Worm (Caenorhabditis elegans) whole organism, L4 larva: Measurements from ENCODE around the gene F59E11.6.

Source experiments
- D1046.2 ChIP-seq: fragments of 200-800 bp; sonication (Bioruptor generic); IDR thresholded peaks from 2 replicates; pipeline ENCODE4 v1.3.6; 2022; ENCODE audit warnings: missing genetic modification characterization, missing compliant biosample characterization
- F10B5.3 ChIP-seq: sonication (generic microtip); optimal IDR thresholded peaks from 2 replicates; lab custom pipeline; 2016; ENCODE audit warnings: mild to moderate bottlenecking, missing genetic modification characterization, missing compliant biosample characterization
- F26F4.8 ChIP-seq: fragments of 200-800 bp; sonication (Bioruptor generic); conservative IDR thresholded peaks from 2 replicates; pipeline ENCODE4 v1.3.6; 2022; ENCODE audit warnings: missing genetic modification characterization, missing compliant biosample characterization
- F37D6.2 ChIP-seq: sonication (generic microtip); optimal IDR thresholded peaks from 2 replicates; lab custom pipeline; 2016; ENCODE audit warnings: mild to moderate bottlenecking, missing genetic modification characterization, missing compliant biosample characterization
- F49E8.2 ChIP-seq: sonication (generic microtip); optimal IDR thresholded peaks from 2 replicates; lab custom pipeline; 2016; ENCODE audit warnings: missing compliant biosample characterization, mild to moderate bottlenecking, missing genetic modification characterization, borderline replicate concordance
- T26A8.4 ChIP-seq: fragments of 200-800 bp; sonication (Bioruptor generic); IDR thresholded peaks from 2 replicates; pipeline ENCODE4 v1.3.6; 2022; ENCODE audit warnings: missing genetic modification characterization, missing compliant biosample characterization
- Y105C5A.15 ChIP-seq: fragments of 200-800 bp; sonication (Bioruptor generic); IDR thresholded peaks from 2 replicates; pipeline ENCODE4 v1.3.6; 2022; ENCODE audit warnings: missing genetic modification characterization, missing compliant biosample characterization
- Y48G9A.11 ChIP-seq: fragments of 200-800 bp; sonication (Bioruptor generic); IDR thresholded peaks from 2 replicates; pipeline ENCODE4 v1.3.6; 2022; ENCODE audit warnings: missing genetic modification reagents, missing genetic modification characterization, missing compliant biosample characterization
- Y5F2A.4 ChIP-seq: fragments of 200-800 bp; sonication (Bioruptor generic); optimal IDR thresholded peaks from 2 replicates; lab custom pipeline; 2018; ENCODE audit warnings: mild to moderate bottlenecking, missing genetic modification characterization, missing compliant biosample characterization
- aha-1 ChIP-seq: fragments of 150-350 bp; peaks from one replicate; lab custom pipeline; 2014; ENCODE audit warnings: missing biosample characterization, missing genetic modification characterization
- aly-2 ChIP-seq: sonication (generic microtip); optimal IDR thresholded peaks from 2 replicates; lab custom pipeline; 2018; ENCODE audit warnings: missing biosample characterization, missing genetic modification characterization
- arid-1 ChIP-seq: fragments of 200-800 bp; sonication (Bioruptor generic); conservative IDR thresholded peaks from 2 replicates; pipeline ENCODE4 v1.3.6; 2022; ENCODE audit warnings: missing genetic modification reagents, missing genetic modification characterization, missing compliant biosample characterization
- ceh-20 ChIP-seq: fragments of 200-800 bp; sonication (Bioruptor generic); IDR thresholded peaks from 2 replicates; pipeline ENCODE4 v1.3.6; 2022; ENCODE audit warnings: missing genetic modification reagents, missing genetic modification characterization, missing compliant biosample characterization
- ceh-62 ChIP-seq: sonication (generic microtip); optimal IDR thresholded peaks from 2 replicates; lab custom pipeline; 2017; ENCODE audit warnings: missing biosample characterization, missing genetic modification characterization
- dmd-6 ChIP-seq: fragments of 200-800 bp; sonication (Bioruptor generic); IDR thresholded peaks from 2 replicates; pipeline ENCODE4 v1.3.6; 2022; ENCODE audit warnings: missing genetic modification reagents, missing genetic modification characterization, missing compliant biosample characterization
- dmd-8 ChIP-seq: fragments of 200-800 bp; sonication (Bioruptor generic); IDR thresholded peaks from 2 replicates; pipeline ENCODE4 v1.3.6; 2022; ENCODE audit warnings: missing genetic modification characterization, missing compliant biosample characterization
- dpl-1 ChIP-seq: fragments of 150-350 bp; optimal IDR thresholded peaks from 2 replicates; lab custom pipeline; 2014; ENCODE audit warnings: missing biosample characterization, missing genetic modification reagents, missing genetic modification characterization
- duxl-1 ChIP-seq: sonication (generic microtip); optimal IDR thresholded peaks from 2 replicates; lab custom pipeline; 2016; ENCODE audit warnings: mild to moderate bottlenecking, missing genetic modification characterization, moderate library complexity, missing compliant biosample characterization; ENCODE audit not compliant: poor library complexity
- egl-43 ChIP-seq: fragments of 200-800 bp; sonication (Bioruptor generic); IDR thresholded peaks from 2 replicates; pipeline ENCODE4 v1.3.6; 2022; ENCODE audit warnings: missing genetic modification reagents, missing genetic modification characterization, missing compliant biosample characterization
- fkh-10 ChIP-seq: fragments of 150-350 bp; optimal IDR thresholded peaks from 2 replicates; lab custom pipeline; 2014; ENCODE audit warnings: missing biosample characterization, missing genetic modification reagents, missing genetic modification characterization
- gei-8 ChIP-seq: fragments of 200-800 bp; sonication (Bioruptor generic); optimal IDR thresholded peaks from 2 replicates; lab custom pipeline; 2018; ENCODE audit warnings: mild to moderate bottlenecking, missing genetic modification characterization, missing compliant biosample characterization
- hif-1 ChIP-seq, 2 experiments: sonication (generic microtip); optimal IDR thresholded peaks; 2 replicates each; lab custom pipeline; 2016 to 2017; ENCODE audit warnings: missing compliant biosample characterization in 2 of 2, missing genetic modification characterization in 2 of 2, missing genetic modification reagents in 2 of 2, missing genotype in 2 of 2, mild to moderate bottlenecking in 1 of 2
- hlh-30 ChIP-seq: sonication (generic microtip); optimal IDR thresholded peaks from 2 replicates; lab custom pipeline; 2017; ENCODE audit warnings: antibody characterized with exemption, mild to moderate bottlenecking, missing genetic modification characterization, missing compliant biosample characterization; ENCODE audit not compliant: insufficient read depth
- lsy-2 ChIP-seq, 2 experiments: fragments of 150-350 bp in 1 of 2; sonication (generic microtip) in 1 of 2; optimal IDR thresholded peaks; 2 replicates each; lab custom pipeline; 2014 to 2017; ENCODE audit warnings: missing biosample characterization in 2 of 2, missing genetic modification characterization in 2 of 2
- mdl-1 ChIP-seq, 2 experiments: fragments of 150-350 bp in 1 of 2; sonication (generic microtip) in 1 of 2; optimal IDR thresholded peaks; 2 replicates each; lab custom pipeline; 2014 to 2017; ENCODE audit warnings: missing biosample characterization in 2 of 2, missing genetic modification characterization in 2 of 2
- mdt-29 ChIP-seq: fragments of 200-800 bp; sonication (Bioruptor generic); IDR thresholded peaks from 2 replicates; pipeline ENCODE4 v1.3.6; 2022; ENCODE audit warnings: missing genetic modification reagents, missing genetic modification characterization, missing compliant biosample characterization
- mxl-2 ChIP-seq: fragments of 200-800 bp; sonication (Bioruptor generic); conservative IDR thresholded peaks from 2 replicates; pipeline ENCODE4 v1.3.6; 2022; ENCODE audit warnings: missing genetic modification reagents, missing genetic modification characterization, missing compliant biosample characterization
- nhr-10 ChIP-seq: fragments of 150-350 bp; optimal IDR thresholded peaks from 2 replicates; lab custom pipeline; 2014; ENCODE audit warnings: missing biosample characterization, missing genetic modification characterization
- nhr-11 ChIP-seq: fragments of 150-350 bp; optimal IDR thresholded peaks from 2 replicates; lab custom pipeline; 2014; ENCODE audit warnings: missing biosample characterization, missing genetic modification characterization
- nhr-111 ChIP-seq: fragments of 200-800 bp; sonication (Bioruptor generic); optimal IDR thresholded peaks from 2 replicates; lab custom pipeline; 2018; ENCODE audit warnings: mild to moderate bottlenecking, missing genetic modification characterization, missing compliant biosample characterization
- nhr-237 ChIP-seq: sonication (generic microtip); optimal IDR thresholded peaks from 2 replicates; lab custom pipeline; 2017; ENCODE audit warnings: missing biosample characterization, missing genetic modification characterization
- nhr-28 ChIP-seq: fragments of 150-350 bp; optimal IDR thresholded peaks from 2 replicates; lab custom pipeline; 2014; ENCODE audit warnings: missing biosample characterization, missing genetic modification characterization
- nhr-41 ChIP-seq: fragments of 200-800 bp; sonication (Bioruptor generic); IDR thresholded peaks from 2 replicates; pipeline ENCODE4 v1.3.6; 2022; ENCODE audit warnings: missing genetic modification reagents, missing genetic modification characterization, missing compliant biosample characterization
- nhr-6 ChIP-seq: fragments of 150-350 bp; optimal IDR thresholded peaks from 2 replicates; lab custom pipeline; 2014; ENCODE audit warnings: missing biosample characterization, missing genetic modification characterization
- nhr-77 ChIP-seq: fragments of 150-350 bp; optimal IDR thresholded peaks from 2 replicates; lab custom pipeline; 2014; ENCODE audit warnings: missing biosample characterization, missing genetic modification characterization
- pqm-1 ChIP-seq: sonication (generic microtip); optimal IDR thresholded peaks from 2 replicates; lab custom pipeline; 2017; ENCODE audit warnings: missing biosample characterization, missing genetic modification characterization
- rbr-2 ChIP-seq: sonication (generic microtip); optimal IDR thresholded peaks from 2 replicates; lab custom pipeline; 2016; ENCODE audit warnings: missing genotype, missing genetic modification characterization, missing compliant biosample characterization
- sdz-12 ChIP-seq: fragments of 200-800 bp; sonication (Bioruptor generic); optimal IDR thresholded peaks from 2 replicates; lab custom pipeline; 2018; ENCODE audit warnings: mild to moderate bottlenecking, missing genetic modification characterization, missing compliant biosample characterization
- snpc-1.2 ChIP-seq: fragments of 200-800 bp; sonication (Bioruptor generic); IDR thresholded peaks from 2 replicates; pipeline ENCODE4 v1.3.6; 2022; ENCODE audit warnings: missing genetic modification reagents, missing genetic modification characterization, missing compliant biosample characterization
- spr-1 ChIP-seq: sonication (generic microtip); optimal IDR thresholded peaks from 2 replicates; lab custom pipeline; 2016; ENCODE audit warnings: mild to moderate bottlenecking, missing genetic modification characterization, missing compliant biosample characterization
- tra-1 ChIP-seq: fragments of 200-800 bp; sonication (Bioruptor generic); IDR thresholded peaks from 2 replicates; pipeline ENCODE4 v1.3.6; 2022; ENCODE audit warnings: missing genetic modification reagents, missing genetic modification characterization, missing compliant biosample characterization
- unc-62 ChIP-seq, 3 experiments: fragments of 150-350 bp in 1 of 3; sonication (generic microtip); optimal IDR thresholded peaks in 2 of 3; peaks in 1 of 3; 1 replicate in 1 of 3; 2 replicates in 2 of 3; lab custom pipeline; 2014 to 2017; ENCODE audit warnings: missing biosample characterization in 3 of 3, missing genetic modification characterization in 3 of 3, missing genetic modification reagents in 3 of 3, missing genotype in 1 of 3
- zip-2 ChIP-seq: fragments of 150-350 bp; optimal IDR thresholded peaks from 2 replicates; lab custom pipeline; 2014; ENCODE audit warnings: missing biosample characterization, missing genetic modification characterization

F59E11.6 gene

DNA sequence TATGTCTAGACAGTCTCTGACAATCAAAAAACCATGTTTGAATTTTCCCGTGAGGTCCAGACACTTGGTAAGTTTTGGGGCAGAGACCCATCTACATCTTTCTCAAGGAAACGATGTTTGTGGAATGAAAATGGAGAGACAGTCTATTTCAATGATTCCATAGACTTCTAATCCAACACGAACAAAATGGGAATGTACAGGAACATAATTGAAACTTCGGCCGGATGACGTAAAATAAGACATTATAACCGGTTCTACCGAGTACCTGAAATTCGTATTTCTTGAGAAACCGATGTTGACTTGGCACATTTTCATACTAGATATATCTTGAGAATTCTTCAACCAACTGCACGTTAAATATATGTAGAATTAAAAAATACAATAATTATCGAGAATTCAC is 3.5 kb upstream of the F59E11.6 start, which contains the start of gene str-87:
str-87 (minus strand) TSS at position 101 of the 400 bp plus-strand sequence.
- no peak for TF ChIP-seq gei-8 (GFP tag; lab: Kevin White, UChicago)
- no peak for TF ChIP-seq arid-1 (GFP tag; lab: Robert Waterston, UW)
- TF ChIP-seq rbr-2 = no peak
- TF ChIP-seq nhr-28 (tag; lab: Kevin White, UChicago) = no peak
- TF ChIP-seq mdt-29 = no peak
- no peak for TF ChIP-seq aly-2
- TF ChIP-seq F26F4.8 (GFP tag; lab: Robert Waterston, UW) = no peak
- TF ChIP-seq zip-2 (tag; lab: Kevin White, UChicago) = no peak
- no peak for TF ChIP-seq tra-1 (GFP tag; lab: Robert Waterston, UW)
- no peak for TF ChIP-seq hif-1 (tag; optimal IDR thresholded peaks at IDR 0.05; lab: Kevin White, UChicago)
- no peak for TF ChIP-seq ceh-20 (GFP tag; lab: Robert Waterston, UW)
- no peak for TF ChIP-seq Y48G9A.11 (GFP tag; lab: Robert Waterston, UW)
- no peak for TF ChIP-seq hlh-30
- no peak for TF ChIP-seq pqm-1 (tag; lab: Kevin White, UChicago)
- TF ChIP-seq dmd-8 (GFP tag; lab: Robert Waterston, UW) = no peak
- no peak for TF ChIP-seq nhr-77 (tag; lab: Kevin White, UChicago)
- TF ChIP-seq F49E8.2 (tag; lab: Kevin White, UChicago) = no peak
- no peak for TF ChIP-seq snpc-1.2 (GFP tag; lab: Robert Waterston, UW)
- TF ChIP-seq D1046.2 (GFP tag; lab: Robert Waterston, UW) = no peak
- TF ChIP-seq F37D6.2 = no peak

DNA sequence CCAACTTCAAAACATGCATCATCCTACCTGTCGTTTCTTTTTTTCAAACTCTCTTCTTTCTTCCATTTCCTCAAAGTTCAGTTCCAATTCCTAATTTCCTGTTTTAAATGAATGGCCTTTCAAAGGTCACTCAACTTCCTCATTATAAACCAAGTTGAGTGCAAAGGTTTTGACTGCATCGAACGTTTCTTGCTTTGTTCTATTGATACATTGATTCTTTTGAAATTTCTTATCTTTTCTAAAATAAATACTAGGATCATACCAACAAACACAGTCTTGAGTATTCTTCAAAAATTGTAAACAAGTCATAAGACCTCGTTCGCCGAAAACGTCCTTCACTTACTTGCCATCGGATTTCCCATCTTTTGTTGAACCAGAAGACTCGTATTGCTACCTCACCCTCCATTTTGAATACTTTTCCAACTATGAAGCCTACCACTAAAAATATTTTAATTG is 1.4 kb upstream of the F59E11.6 start, which contains the start of gene F59E11.7:
F59E11.7 (plus strand) TSS at position 51 of the 456 bp plus-strand sequence.
- TF ChIP-seq dmd-6 (GFP tag; lab: Robert Waterston, UW) = no peak
- TF ChIP-seq spr-1 (tag; lab: Kevin White, UChicago) = no peak
- no peak for TF ChIP-seq fkh-10 (GFP tag; lab: Kevin White, UChicago)
- TF ChIP-seq nhr-111 (GFP tag; lab: Kevin White, UChicago) = no peak
- TF ChIP-seq lsy-2 (tag; optimal IDR thresholded peaks at IDR 0.05; lab: Kevin White, UChicago) = no peak
- no peak for TF ChIP-seq Y105C5A.15 (GFP tag; lab: Robert Waterston, UW)
- TF ChIP-seq nhr-77 (tag; lab: Kevin White, UChicago) = no peak
- no peak for TF ChIP-seq T26A8.4
- no peak for TF ChIP-seq nhr-10 (tag; lab: Kevin White, UChicago)
- TF ChIP-seq nhr-11 (tag; lab: Kevin White, UChicago) = no peak
- no peak for TF ChIP-seq nhr-237 (tag; lab: Kevin White, UChicago)
- TF ChIP-seq mxl-2 (GFP tag; lab: Robert Waterston, UW) = no peak
- TF ChIP-seq unc-62 (GFP tag; optimal IDR thresholded peaks at IDR 0.05 in 1 of 2; lab: Kevin White, UChicago) = no peak
- TF ChIP-seq unc-62 (tag; optimal IDR thresholded peaks at IDR 0.05; lab: Kevin White, UChicago) = no peak
- TF ChIP-seq egl-43 (GFP tag; lab: Robert Waterston, UW) = no peak
- no peak for TF ChIP-seq F49E8.2 (tag; lab: Kevin White, UChicago)
- no peak for TF ChIP-seq hlh-30
- no peak for TF ChIP-seq nhr-41 (GFP tag; lab: Robert Waterston, UW)
- TF ChIP-seq ceh-62 (tag; lab: Kevin White, UChicago) = no peak
- no peak for TF ChIP-seq Y5F2A.4

DNA sequence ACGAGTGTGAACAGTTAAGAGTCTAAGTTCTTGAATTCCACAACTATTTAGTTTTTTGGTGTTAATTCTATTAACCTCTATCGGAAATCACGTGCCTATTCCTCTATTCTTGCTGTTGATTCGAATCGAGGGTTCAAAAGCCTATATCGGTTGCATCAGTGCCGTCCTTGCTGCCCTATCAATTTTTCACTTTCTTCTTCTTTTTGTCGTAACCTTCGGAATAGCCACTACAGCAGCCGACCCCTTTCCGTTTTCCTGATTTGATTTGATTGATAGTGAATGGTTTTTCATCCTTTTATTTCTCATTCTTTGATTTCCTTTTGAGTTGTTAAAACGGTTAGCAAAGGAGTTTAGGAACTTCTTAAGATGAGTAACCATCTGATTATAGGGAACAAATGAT is 2.7 kb downstream of the F59E11.6 start:
- no peak for TF ChIP-seq F10B5.3
- no peak for TF ChIP-seq lsy-2 (tag; optimal IDR thresholded peaks at IDR 0.05; lab: Kevin White, UChicago)
- peak; percentile 36 for TF ChIP-seq aha-1 (tag; lab: Kevin White, UChicago)
- TF ChIP-seq nhr-6 (tag; lab: Kevin White, UChicago) = no peak
- TF ChIP-seq mdl-1 (tag; optimal IDR thresholded peaks at IDR 0.05; lab: Kevin White, UChicago) = peak in 1 of 2 experiments; percentile 54
- TF ChIP-seq duxl-1 = no peak
- peak in 1 of 2 experiments; percentile 33 for TF ChIP-seq unc-62 (GFP tag; optimal IDR thresholded peaks at IDR 0.05 in 1 of 2; lab: Kevin White, UChicago)
- no peak for TF ChIP-seq unc-62 (tag; optimal IDR thresholded peaks at IDR 0.05; lab: Kevin White, UChicago)
- TF ChIP-seq nhr-28 (tag; lab: Kevin White, UChicago) = peak; percentile 39
- TF ChIP-seq sdz-12 (GFP tag; lab: Kevin White, UChicago) = no peak
- no peak for TF ChIP-seq dpl-1 (GFP tag; lab: Kevin White, UChicago)
- TF ChIP-seq, all 104 proteins: peak for 4
